Fruit fly (Drosophila melanogaster): ENCODE results near the gene Scsalpha1.

The Scsalpha1 gene

DNA sequence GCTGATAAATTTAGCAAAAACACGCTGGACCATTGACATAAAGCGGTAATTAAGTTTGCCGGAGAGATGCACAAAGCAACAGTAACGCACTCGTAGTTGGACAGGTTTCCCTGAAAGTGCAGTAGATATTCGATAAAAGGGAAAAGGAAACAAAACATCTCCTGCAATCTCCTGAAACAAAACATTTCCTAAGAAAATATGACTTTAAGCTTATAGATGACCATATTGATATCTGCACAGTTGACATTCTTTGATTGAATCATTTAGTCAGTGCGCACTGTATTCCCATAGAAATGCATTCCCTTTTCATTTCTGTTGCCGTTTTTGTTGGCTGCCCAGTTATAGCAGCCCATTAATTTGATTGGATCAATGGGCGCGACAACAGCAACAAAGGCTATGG lies 38.8 kb downstream of the Scsalpha1 start (continued):
- TF ChIP-seq lz (GFP tag; optimal IDR thresholded peaks at IDR 0.05) (peak; percentile 38), fkh (GFP tag; optimal IDR thresholded peaks at IDR 0.05) (no peak), CG31627 (GFP tag; optimal IDR thresholded peaks at IDR 0.05) (peak; percentile 49), Hr39 (GFP tag; optimal IDR thresholded peaks at IDR 0.05) (peak; percentile 57), CG3032 (tag; optimal IDR thresholded peaks at IDR 0.05) (peak; percentile 64), esn (GFP tag; optimal IDR thresholded peaks at IDR 0.05) (peak; percentile 42), CG34406 (GFP tag; optimal IDR thresholded peaks at IDR 0.05) (peak; percentile 62), dsx (GFP tag; optimal IDR thresholded peaks at IDR 0.05; ENCODE audit: poor library complexity, severe bottlenecking) (peak; percentile 80), ss (GFP tag; optimal IDR thresholded peaks at IDR 0.05) (peak; percentile 19 to 82), CG6276 (GFP tag; optimal IDR thresholded peaks at IDR 0.05) (no peak), CG7368 (GFP tag; optimal IDR thresholded peaks at IDR 0.05) (peak; percentile 21), fd85E (GFP tag; optimal IDR thresholded peaks at IDR 0.05) (no peak), Eip78C (GFP tag) (peak; percentile 94), dac (GFP tag; optimal IDR thresholded peaks at IDR 0.05) (no peak), svp (GFP tag) (peak; percentile 74), acj6 (GFP tag; optimal IDR thresholded peaks at IDR 0.05) (peak; percentile 81), CG10631 (GFP tag; optimal IDR thresholded peaks at IDR 0.05) (peak; percentile 78), Ets96B (tag; optimal IDR thresholded peaks at IDR 0.05) (peak; percentile 22), CG32006 (GFP tag; optimal IDR thresholded peaks at IDR 0.05) (peak; percentile 59), fd59A (GFP tag; optimal IDR thresholded peaks at IDR 0.05) (peak; percentile 82), CG9139 (GFP tag; optimal IDR thresholded peaks at IDR 0.05) (peak; percentile 38), CG10669 (GFP tag; optimal IDR thresholded peaks at IDR 0.05) (peak; percentile 59), CG1621 (tag; optimal IDR thresholded peaks at IDR 0.05) (peak; percentile 81)

DNA sequence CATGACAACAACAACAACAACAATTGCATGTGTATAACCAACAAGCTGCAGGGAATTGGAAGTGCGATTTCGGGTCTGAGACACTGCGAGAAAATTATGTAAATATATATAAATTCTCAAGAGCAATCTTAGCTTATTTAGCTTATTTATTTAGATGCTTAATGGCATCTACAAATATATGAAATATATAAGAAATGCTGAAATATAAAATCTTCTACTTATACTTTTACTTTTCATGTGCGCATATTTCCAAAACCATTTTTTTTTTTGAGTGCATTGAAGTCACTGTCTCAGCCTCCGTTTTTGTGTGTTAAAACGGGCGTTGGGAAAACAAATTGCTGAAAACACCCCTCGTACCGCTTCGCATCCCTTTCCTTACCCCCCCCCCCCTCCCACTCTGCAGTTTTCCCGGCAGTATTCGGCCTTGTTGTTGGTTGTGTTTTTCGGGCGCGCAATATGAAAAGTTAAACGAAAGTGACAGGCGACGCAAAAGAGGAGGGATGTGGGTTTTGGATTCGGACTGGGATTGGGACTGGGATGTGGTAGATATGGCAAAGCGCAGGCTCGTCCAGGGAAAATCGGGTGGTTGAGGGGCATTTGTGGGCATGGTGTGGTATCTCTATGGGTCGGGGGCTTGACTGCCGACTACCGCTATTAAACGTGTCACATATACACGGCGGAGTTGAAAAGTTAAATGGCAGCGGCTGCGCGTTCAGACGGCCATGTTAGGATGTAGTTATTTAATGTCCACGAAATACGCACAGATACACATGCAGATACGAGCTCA lies 41.4 kb downstream of the Scsalpha1 start:
- peak; percentile 17 for TF ChIP-seq OdsH (GFP tag; optimal IDR thresholded peaks at IDR 0.05)
- TF ChIP-seq lz (GFP tag; optimal IDR thresholded peaks at IDR 0.05): no peak
- TF ChIP-seq CG15336 (GFP tag; IDR thresholded peaks at IDR 0.05): peak; percentile 62
- peak; percentile 26 for TF ChIP-seq achi (GFP tag; optimal IDR thresholded peaks at IDR 0.05)
- TF ChIP-seq eg (GFP tag; IDR thresholded peaks at IDR 0.05): peak; percentile 49; the same call in 1 of the 3 replicates
- peak; percentile 69 for TF ChIP-seq Eip78C (GFP tag)
- TF ChIP-seq CG34406 (GFP tag; optimal IDR thresholded peaks at IDR 0.05): peak; percentile 6
- TF ChIP-seq CG10631 (GFP tag; optimal IDR thresholded peaks at IDR 0.05): peak; percentile 17
- no peak for TF ChIP-seq CG6808 (GFP tag; optimal IDR thresholded peaks at IDR 0.05)
- TF ChIP-seq Hr4 (GFP tag; optimal IDR thresholded peaks at IDR 0.05): peak; percentile 22
- TF ChIP-seq esn (GFP tag; optimal IDR thresholded peaks at IDR 0.05): peak; percentile 12
- peak; percentile 57 for TF ChIP-seq svp (GFP tag)
- TF ChIP-seq CG31627 (GFP tag; optimal IDR thresholded peaks at IDR 0.05): peak; percentile 2
- peak; percentile 37; the same call in 1 of the 3 replicates for TF ChIP-seq CG8119 (GFP tag; IDR thresholded peaks at IDR 0.05)
- peak; percentile 33 for TF ChIP-seq CG32006 (GFP tag; optimal IDR thresholded peaks at IDR 0.05)
- no peak for TF ChIP-seq CG11762 (GFP tag; optimal IDR thresholded peaks at IDR 0.05; ENCODE audit: insufficient read depth)
- no peak for TF ChIP-seq Smox (GFP tag; optimal IDR thresholded peaks at IDR 0.05)

DNA sequence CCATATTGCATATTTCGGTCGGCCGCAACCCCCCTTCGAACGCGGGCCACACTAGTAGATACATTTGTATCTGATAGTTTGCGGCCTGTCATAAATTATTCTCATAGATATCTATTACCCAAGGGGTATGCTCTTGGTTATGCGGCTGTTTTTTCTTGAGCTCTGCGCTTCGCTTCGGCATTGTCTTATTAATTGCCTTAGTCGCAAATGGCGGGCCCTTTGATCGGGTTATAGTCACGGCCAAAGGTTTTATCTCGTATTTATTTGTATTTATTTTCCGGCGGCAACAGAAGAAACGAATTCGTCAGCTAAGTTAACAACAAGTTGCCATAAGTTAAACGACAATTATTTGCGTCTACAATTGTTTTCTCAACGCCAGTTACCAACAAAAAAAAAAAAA lies 42.0 kb downstream of the Scsalpha1 start:
- TF ChIP-seq fkh (GFP tag; optimal IDR thresholded peaks at IDR 0.05) (peak; percentile 28), CG4318 (GFP tag; optimal IDR thresholded peaks at IDR 0.05) (no peak)
